Fruit fly (Drosophila melanogaster) whole organism, adult: ENCODE measurements around the gene Naam.

Experiments used
- CG11617 ChIP-seq: fragments of 200-800 bp; sonication (Bioruptor generic); optimal IDR thresholded peaks from 2 replicates; lab custom pipeline; 2017; ENCODE audit warnings: mild to moderate bottlenecking, missing biosample characterization, missing genetic modification reagents, missing genetic modification characterization
- CG12768 ChIP-seq: fragments of 200-800 bp; sonication (Bioruptor generic); optimal IDR thresholded peaks from 2 replicates; lab custom pipeline; 2017; ENCODE audit warnings: missing biosample characterization, missing genetic modification characterization, mild to moderate bottlenecking, moderate library complexity, missing genetic modification reagents
- CG14711 ChIP-seq: fragments of 200-800 bp; sonication (Bioruptor generic); optimal IDR thresholded peaks from 2 replicates; lab custom pipeline; 2018; ENCODE audit warnings: missing biosample characterization, mild to moderate bottlenecking, missing genetic modification characterization, moderate library complexity
- CG1620 ChIP-seq: fragments of 200-800 bp; sonication (Bioruptor generic); optimal IDR thresholded peaks from 2 replicates; lab custom pipeline; 2016; ENCODE audit warnings: missing biosample characterization, missing genetic modification characterization
- CG33017 ChIP-seq: fragments of 200-800 bp; sonication (Bioruptor generic); optimal IDR thresholded peaks from 2 replicates; lab custom pipeline; 2018; ENCODE audit warnings: missing biosample characterization, mild to moderate bottlenecking, missing genetic modification characterization, moderate library complexity
- CG5204 ChIP-seq: fragments of 200-800 bp; sonication (Bioruptor generic); optimal IDR thresholded peaks from 2 replicates; lab custom pipeline; 2016; ENCODE audit warnings: missing biosample characterization, missing genetic modification characterization
- CG7045 ChIP-seq: fragments of 200-800 bp; sonication (Bioruptor generic); optimal IDR thresholded peaks from 2 replicates; lab custom pipeline; 2017; ENCODE audit warnings: missing biosample characterization, mild to moderate bottlenecking, missing genetic modification characterization
- CG7101 ChIP-seq: fragments of 200-800 bp; sonication (Bioruptor generic); optimal IDR thresholded peaks from 2 replicates; lab custom pipeline; 2018; ENCODE audit warnings: missing biosample characterization, mild to moderate bottlenecking, missing genetic modification characterization, moderate library complexity
- Clk ChIP-seq: fragments of 200-800 bp; sonication (Bioruptor generic); optimal IDR thresholded peaks from 2 replicates; lab custom pipeline; 2017; ENCODE audit warnings: missing biosample characterization, missing genetic modification characterization
- Crg-1 ChIP-seq: fragments of 200-800 bp; sonication (Bioruptor generic); optimal IDR thresholded peaks from 2 replicates; lab custom pipeline; 2016; ENCODE audit warnings: missing biosample characterization, missing genetic modification characterization
- Hr96 ChIP-seq: fragments of 200-800 bp; sonication (Bioruptor generic); optimal IDR thresholded peaks from 2 replicates; lab custom pipeline; 2016; ENCODE audit warnings: missing biosample characterization, missing genetic modification characterization
- Mnt ChIP-seq: fragments of 200-800 bp; sonication (Bioruptor generic); optimal IDR thresholded peaks from 2 replicates; lab custom pipeline; 2016; ENCODE audit warnings: missing biosample characterization, mild to moderate bottlenecking, missing genetic modification characterization
- bab1 ChIP-seq: fragments of 200-800 bp; sonication (Bioruptor generic); optimal IDR thresholded peaks from 3 replicates; lab custom pipeline; 2019; ENCODE audit warnings: missing biosample characterization, mild to moderate bottlenecking, missing genetic modification characterization, moderate library complexity
- cic ChIP-seq: fragments of 200-800 bp; sonication (Bioruptor generic); optimal IDR thresholded peaks from 2 replicates; lab custom pipeline; 2017; ENCODE audit warnings: missing biosample characterization, mild to moderate bottlenecking, missing genetic modification characterization, moderate library complexity
- cnc ChIP-seq, 2 experiments: fragments of >200 bp; optimal IDR thresholded peaks; 2 replicates each; lab custom pipeline; 2017
- kay ChIP-seq: fragments of 200-800 bp; sonication (Bioruptor generic); peaks from one replicate; lab custom pipeline; 2016; ENCODE audit warnings: missing biosample characterization, missing genetic modification characterization, borderline replicate concordance
- ovo ChIP-seq: fragments of 200-800 bp; sonication (Bioruptor generic); optimal IDR thresholded peaks from 2 replicates; lab custom pipeline; 2016; ENCODE audit warnings: missing biosample characterization, missing genetic modification characterization
- pad ChIP-seq: fragments of 200-800 bp; sonication (Bioruptor generic); optimal IDR thresholded peaks from 3 replicates; lab custom pipeline; 2017; ENCODE audit warnings: missing biosample characterization, missing genetic modification characterization, mild to moderate bottlenecking, moderate library complexity, missing genetic modification reagents
- tj ChIP-seq: fragments of 200-800 bp; sonication (Bioruptor generic); optimal IDR thresholded peaks from 3 replicates; lab custom pipeline; 2017; ENCODE audit warnings: missing biosample characterization, mild to moderate bottlenecking, missing genetic modification characterization, moderate library complexity
- toe ChIP-seq: fragments of 200-800 bp; sonication (Bioruptor generic); optimal IDR thresholded peaks from 2 replicates; lab custom pipeline; 2016; ENCODE audit warnings: missing biosample characterization, missing genetic modification characterization

Gene Naam

dm6 chr3R:19672905-19673304, 1.7 kb downstream of the Naam start:
- TF ChIP-seq tj (GFP tag; lab: Kevin White, UChicago) = no peak
- TF ChIP-seq CG7045 (GFP tag; lab: Kevin White, UChicago) = no peak
- no peak for TF ChIP-seq Crg-1 (GFP tag; lab: Kevin White, UChicago)
- no peak for TF ChIP-seq CG33017 (tag; lab: Kevin White, UChicago)
- no peak for TF ChIP-seq CG12768 (GFP tag; lab: Kevin White, UChicago)
- TF ChIP-seq CG14711 (tag; lab: Kevin White, UChicago) = no peak
- TF ChIP-seq CG1620 (GFP tag; lab: Kevin White, UChicago) = no peak
- TF ChIP-seq CG7101 (tag; lab: Kevin White, UChicago) = no peak
- TF ChIP-seq kay = no peak
- TF ChIP-seq CG5204 (GFP tag; lab: Kevin White, UChicago) = no peak

- no peak for TF ChIP-seq tj (GFP tag; lab: Kevin White, UChicago)
Observed at dm6 chr3R:19679832-19680231, 8.6 kb downstream of the Naam start.

- TF ChIP-seq tj (GFP tag; lab: Kevin White, UChicago) (no peak), cic (GFP tag; lab: Kevin White, UChicago) (no peak), kay (no peak), CG11617 (no peak), cnc (optimal IDR thresholded peaks at IDR 0.05; lab: Kevin White, UChicago) (no peak)
Observed at dm6 chr3R:19682424-19682823, 11.2 kb downstream of the Naam start.

dm6 chr3R:19703398-19703797, 32.1 kb downstream of the Naam start:
- TF ChIP-seq Mnt (GFP tag; lab: Kevin White, UChicago) = no peak
- no peak for TF ChIP-seq ovo (GFP tag; lab: Kevin White, UChicago)
- TF ChIP-seq Hr96 (GFP tag; lab: Kevin White, UChicago) = no peak
- TF ChIP-seq toe (GFP tag; lab: Kevin White, UChicago) = no peak
- TF ChIP-seq Clk (GFP tag; lab: Kevin White, UChicago) = no peak
- no peak for TF ChIP-seq CG1620 (GFP tag; lab: Kevin White, UChicago)
- TF ChIP-seq CG5204 (GFP tag; lab: Kevin White, UChicago) = no peak

dm6 chr3R:19715827-19716226, 44.6 kb downstream of the Naam start, which contains the start of gene CG34286:
TSS of gene CG34286 (minus strand) at chr3R:19715927.
- TF ChIP-seq tj (GFP tag; lab: Kevin White, UChicago) (no peak), Mnt (GFP tag; lab: Kevin White, UChicago) (no peak), CG1620 (GFP tag; lab: Kevin White, UChicago) (no peak), toe (GFP tag; lab: Kevin White, UChicago) (no peak), CG33017 (tag; lab: Kevin White, UChicago) (no peak), kay (no peak), CG12768 (GFP tag; lab: Kevin White, UChicago) (no peak), Hr96 (GFP tag; lab: Kevin White, UChicago) (no peak), CG7101 (tag; lab: Kevin White, UChicago) (no peak), CG11617 (no peak), bab1 (no peak), cnc (optimal IDR thresholded peaks at IDR 0.05; lab: Kevin White, UChicago) (no peak), Crg-1 (GFP tag; lab: Kevin White, UChicago) (no peak)

dm6 chr3R:19725584-19725983, 54.3 kb downstream of the Naam start:
- TF ChIP-seq CG14711 (tag; lab: Kevin White, UChicago) (no peak), CG12768 (GFP tag; lab: Kevin White, UChicago) (no peak), CG11617 (no peak), CG5204 (GFP tag; lab: Kevin White, UChicago) (no peak), Crg-1 (GFP tag; lab: Kevin White, UChicago) (no peak), toe (GFP tag; lab: Kevin White, UChicago) (no peak), kay (no peak), Hr96 (GFP tag; lab: Kevin White, UChicago) (no peak), bab1 (no peak), CG7045 (GFP tag; lab: Kevin White, UChicago) (no peak), Mnt (GFP tag; lab: Kevin White, UChicago) (no peak), tj (GFP tag; lab: Kevin White, UChicago) (no peak), cic (GFP tag; lab: Kevin White, UChicago) (no peak), Clk (GFP tag; lab: Kevin White, UChicago) (no peak), CG7101 (tag; lab: Kevin White, UChicago) (no peak), ovo (GFP tag; lab: Kevin White, UChicago) (no peak), CG33017 (tag; lab: Kevin White, UChicago) (no peak)

dm6 chr3R:19727806-19728205, 56.6 kb downstream of the Naam start:
- TF ChIP-seq toe (GFP tag; lab: Kevin White, UChicago) (no peak), cic (GFP tag; lab: Kevin White, UChicago) (no peak), Crg-1 (GFP tag; lab: Kevin White, UChicago) (no peak), Clk (GFP tag; lab: Kevin White, UChicago) (no peak), CG5204 (GFP tag; lab: Kevin White, UChicago) (no peak), Hr96 (GFP tag; lab: Kevin White, UChicago) (no peak), bab1 (no peak), CG7101 (tag; lab: Kevin White, UChicago) (no peak), pad (GFP tag; lab: Kevin White, UChicago) (no peak), kay (no peak), Mnt (GFP tag; lab: Kevin White, UChicago) (no peak), ovo (GFP tag; lab: Kevin White, UChicago) (no peak)
